Worm (Caenorhabditis elegans) whole organism, late embryonic: Measurements from ENCODE around the gene grsp-3.
A peak's percentile ranks its signal among the peaks of the same experiment; 100 is the strongest.

Experiments
- C08G9.2 ChIP-seq: sonication (generic microtip); optimal IDR thresholded peaks from 2 replicates; lab custom pipeline; 2016; ENCODE audit warnings: mild to moderate bottlenecking, missing genetic modification characterization, moderate library complexity, missing compliant biosample characterization
- C38D4.7 ChIP-seq: fragments of 200-800 bp; sonication (Bioruptor generic); optimal IDR thresholded peaks from 2 replicates; lab custom pipeline; 2018; ENCODE audit warnings: mild to moderate bottlenecking, missing genetic modification characterization, moderate library complexity, missing compliant biosample characterization
- F13H6.1 ChIP-seq: sonication (generic microtip); optimal IDR thresholded peaks from 2 replicates; lab custom pipeline; 2016; ENCODE audit warnings: missing genetic modification characterization, missing compliant biosample characterization
- T23F11.4 ChIP-seq: fragments of 200-800 bp; sonication (Bioruptor generic); optimal IDR thresholded peaks from 2 replicates; lab custom pipeline; 2018; ENCODE audit warnings: mild to moderate bottlenecking, missing genetic modification characterization, missing compliant biosample characterization
- ama-1 ChIP-seq: fragments of 150-350 bp; optimal IDR thresholded peaks from 2 replicates; lab custom pipeline; 2014
- ceh-14 ChIP-seq: sonication (generic microtip); optimal IDR thresholded peaks from 2 replicates; lab custom pipeline; 2016; ENCODE audit warnings: missing genotype, missing genetic modification characterization, missing compliant biosample characterization
- ceh-18 ChIP-seq: sonication (generic microtip); optimal IDR thresholded peaks from 2 replicates; lab custom pipeline; 2016; ENCODE audit warnings: missing genetic modification characterization, missing compliant biosample characterization
- ceh-2 ChIP-seq: sonication (generic microtip); optimal IDR thresholded peaks from 2 replicates; lab custom pipeline; 2016; ENCODE audit warnings: missing genotype, missing genetic modification characterization, missing compliant biosample characterization
- ceh-30 ChIP-seq: fragments of 150-350 bp; optimal IDR thresholded peaks from 2 replicates; lab custom pipeline; 2014; ENCODE audit warnings: missing biosample characterization, missing genetic modification characterization
- ceh-34 ChIP-seq: sonication (generic microtip); optimal IDR thresholded peaks from 2 replicates; lab custom pipeline; 2016; ENCODE audit warnings: mild to moderate bottlenecking, missing genetic modification characterization, missing compliant biosample characterization
- ceh-45 ChIP-seq: fragments of 200-800 bp; sonication (Bioruptor generic); IDR thresholded peaks from 2 replicates; pipeline ENCODE4 v1.3.6; 2022; ENCODE audit warnings: missing genetic modification reagents, missing genetic modification characterization, missing compliant biosample characterization
- ceh-6 ChIP-seq: fragments of 200-800 bp; sonication (Bioruptor generic); optimal IDR thresholded peaks from 2 replicates; lab custom pipeline; 2018; ENCODE audit warnings: mild to moderate bottlenecking, missing genetic modification characterization, missing compliant biosample characterization
- ceh-9 ChIP-seq: sonication (generic microtip); optimal IDR thresholded peaks from 2 replicates; lab custom pipeline; 2016; ENCODE audit warnings: mild to moderate bottlenecking, missing genetic modification characterization, inconsistent platforms, missing compliant biosample characterization
- che-1 ChIP-seq: sonication (generic microtip); optimal IDR thresholded peaks from 2 replicates; lab custom pipeline; 2016; ENCODE audit warnings: mild to moderate bottlenecking, missing genetic modification characterization, missing compliant biosample characterization
- elt-2 ChIP-seq: sonication (generic microtip); optimal IDR thresholded peaks from 2 replicates; lab custom pipeline; 2016; ENCODE audit warnings: missing genetic modification reagents, missing genetic modification characterization, missing compliant biosample characterization
- elt-4 ChIP-seq: sonication (generic microtip); optimal IDR thresholded peaks from 2 replicates; lab custom pipeline; 2016; ENCODE audit warnings: missing genetic modification characterization, missing compliant biosample characterization
- eyg-1 ChIP-seq: sonication (generic microtip); optimal IDR thresholded peaks from 2 replicates; lab custom pipeline; 2016; ENCODE audit warnings: missing genotype, missing genetic modification characterization, missing compliant biosample characterization
- fax-1 ChIP-seq: sonication (generic microtip); optimal IDR thresholded peaks from 2 replicates; lab custom pipeline; 2016; ENCODE audit warnings: missing genotype, missing genetic modification characterization, missing compliant biosample characterization
- fkh-10 ChIP-seq: fragments of 150-350 bp; optimal IDR thresholded peaks from 2 replicates; lab custom pipeline; 2014; ENCODE audit warnings: missing biosample characterization, missing genetic modification reagents, missing genetic modification characterization
- gmeb-2 ChIP-seq: sonication (generic microtip); optimal IDR thresholded peaks from 2 replicates; lab custom pipeline; 2016; ENCODE audit warnings: missing genetic modification characterization, inconsistent platforms, missing compliant biosample characterization
- hlh-15 ChIP-seq: sonication (generic microtip); optimal IDR thresholded peaks from 2 replicates; lab custom pipeline; 2016; ENCODE audit warnings: missing genetic modification characterization, missing compliant biosample characterization
- lim-6 ChIP-seq: sonication (generic microtip); optimal IDR thresholded peaks from 2 replicates; lab custom pipeline; 2016; ENCODE audit warnings: missing genetic modification characterization, missing compliant biosample characterization
- lin-11 ChIP-seq: fragments of 200-800 bp; sonication (Bioruptor generic); optimal IDR thresholded peaks from 2 replicates; lab custom pipeline; 2018; ENCODE audit warnings: mild to moderate bottlenecking, missing genetic modification characterization, missing compliant biosample characterization
- madf-2 ChIP-seq: sonication (generic microtip); optimal IDR thresholded peaks from 2 replicates; lab custom pipeline; 2017; ENCODE audit warnings: missing genetic modification characterization, missing compliant biosample characterization
- nfya-1 ChIP-seq: sonication (generic microtip); optimal IDR thresholded peaks from 2 replicates; lab custom pipeline; 2017; ENCODE audit warnings: missing genetic modification characterization, mild to moderate bottlenecking, missing compliant biosample characterization, antibody characterized with exemption, moderate library complexity
- nhr-232 ChIP-seq: sonication (generic microtip); optimal IDR thresholded peaks from 2 replicates; lab custom pipeline; 2016; ENCODE audit warnings: missing genetic modification characterization, missing compliant biosample characterization
- npax-4 ChIP-seq: sonication (generic microtip); optimal IDR thresholded peaks from 2 replicates; lab custom pipeline; 2016; ENCODE audit warnings: missing genetic modification characterization, missing compliant biosample characterization
- odd-2 ChIP-seq: sonication (generic microtip); optimal IDR thresholded peaks from 2 replicates; lab custom pipeline; 2017; ENCODE audit warnings: antibody characterized with exemption, mild to moderate bottlenecking, missing genetic modification characterization, missing compliant biosample characterization
- pax-1 ChIP-seq: fragments of 150-350 bp; optimal IDR thresholded peaks from 2 replicates; lab custom pipeline; 2014; ENCODE audit warnings: missing biosample characterization, missing genetic modification characterization
- pha-2 ChIP-seq: sonication (generic microtip); optimal IDR thresholded peaks from 2 replicates; lab custom pipeline; 2017; ENCODE audit warnings: mild to moderate bottlenecking, missing genetic modification characterization, missing compliant biosample characterization
- pha-4 ChIP-seq: fragments of 150-350 bp; optimal IDR thresholded peaks from 2 replicates; lab custom pipeline; 2018; ENCODE audit warnings: missing biosample characterization, missing genetic modification reagents, missing genetic modification characterization
- pqm-1 ChIP-seq: sonication (generic microtip); optimal IDR thresholded peaks from 2 replicates; lab custom pipeline; 2016; ENCODE audit warnings: missing genetic modification characterization, missing compliant biosample characterization
- ref-2 ChIP-seq: sonication (generic microtip); optimal IDR thresholded peaks from 2 replicates; lab custom pipeline; 2016; ENCODE audit warnings: missing genetic modification characterization, missing compliant biosample characterization
- rnt-1 ChIP-seq: sonication (generic microtip); optimal IDR thresholded peaks from 2 replicates; lab custom pipeline; 2016; ENCODE audit warnings: missing genetic modification characterization, missing compliant biosample characterization
- sox-2 ChIP-seq: fragments of 200-800 bp; sonication (Bioruptor generic); IDR thresholded peaks from 2 replicates; pipeline ENCODE4 v1.3.6; 2022; ENCODE audit warnings: missing genetic modification reagents, missing genetic modification characterization, missing compliant biosample characterization
- tbx-7 ChIP-seq: sonication (generic microtip); optimal IDR thresholded peaks from 2 replicates; lab custom pipeline; 2016; ENCODE audit warnings: missing genotype, missing genetic modification characterization, missing compliant biosample characterization
- ttx-3 ChIP-seq: sonication (generic microtip); optimal IDR thresholded peaks from 2 replicates; lab custom pipeline; 2016; ENCODE audit warnings: missing genetic modification reagents, missing genetic modification characterization, missing compliant biosample characterization
- unc-55 ChIP-seq: sonication (generic microtip); optimal IDR thresholded peaks from 2 replicates; lab custom pipeline; 2017; ENCODE audit warnings: missing biosample characterization, missing genetic modification reagents, missing genetic modification characterization
- ztf-16 ChIP-seq: sonication (generic microtip); optimal IDR thresholded peaks from 2 replicates; lab custom pipeline; 2017; ENCODE audit warnings: missing genetic modification characterization, missing compliant biosample characterization

Gene grsp-3

ce11 chrIV:7084632-7085160 is 47.0 kb downstream of the grsp-3 start, which contains the start of gene rps-4 (continued):
- TF ChIP-seq ceh-34 (tag; lab: Kevin White, UChicago) (peak; percentile 25), fax-1 (tag; lab: Kevin White, UChicago) (no peak), che-1 (no peak), ttx-3 (no peak), lim-6 (no peak), npax-4 (tag; lab: Kevin White, UChicago) (no peak), ama-1 (lab: Kevin White, UChicago) (no peak), ceh-18 (tag; lab: Kevin White, UChicago) (peak; percentile 18), pax-1 (no peak), ceh-14 (no peak), pha-2 (peak; percentile 23), elt-2 (tag; lab: Kevin White, UChicago) (peak; percentile 67), T23F11.4 (GFP tag; lab: Kevin White, UChicago) (no peak), ceh-45 (GFP tag; lab: Robert Waterston, UW) (no peak), elt-4 (no peak), ceh-2 (tag; lab: Kevin White, UChicago) (no peak), fkh-10 (GFP tag; lab: Kevin White, UChicago) (no peak), nhr-232 (tag; lab: Kevin White, UChicago) (no peak), unc-55 (GFP tag; lab: Kevin White, UChicago) (peak; percentile 10), lin-11 (tag; lab: Kevin White, UChicago) (no peak), ceh-6 (GFP tag; lab: Kevin White, UChicago) (no peak), sox-2 (no peak), pha-4 (no peak), ceh-30 (tag; lab: Kevin White, UChicago) (no peak), madf-2 (tag; lab: Kevin White, UChicago) (no peak)

ce11 chrIV:7083976-7084375 is 47.8 kb downstream of the grsp-3 start:
- TF ChIP-seq tbx-7 = no peak
- no peak for TF ChIP-seq nfya-1 (tag; lab: Kevin White, UChicago)
- no peak for TF ChIP-seq hlh-15 (tag; lab: Kevin White, UChicago)
- TF ChIP-seq ceh-45 (GFP tag; lab: Robert Waterston, UW) = no peak
- no peak for TF ChIP-seq T23F11.4 (GFP tag; lab: Kevin White, UChicago)
- no peak for TF ChIP-seq ceh-9 (tag; lab: Kevin White, UChicago)
- no peak for TF ChIP-seq pqm-1 (tag; lab: Kevin White, UChicago)
- no peak for TF ChIP-seq F13H6.1

ce11 chrIV:7083382-7083784 is 48.3 kb downstream of the grsp-3 start, which contains the start of gene Y43B11AR.3:
Gene Y43B11AR.3, minus strand, starts transcription at chrIV:7083716.
- TF ChIP-seq ama-1 (lab: Kevin White, UChicago) (peak; percentile 44), eyg-1 (tag; lab: Kevin White, UChicago) (no peak), fkh-10 (GFP tag; lab: Kevin White, UChicago) (no peak)

ce11 chrIV:7081214-7081613 is 50.5 kb downstream of the grsp-3 start, which contains the start of gene Y43B11AR.1:
Gene Y43B11AR.1, plus strand, starts transcription at chrIV:7081514.
- TF ChIP-seq rnt-1 (tag; lab: Kevin White, UChicago) (no peak), ztf-16 (tag; lab: Kevin White, UChicago) (no peak), pax-1 (no peak), T23F11.4 (GFP tag; lab: Kevin White, UChicago) (no peak), nfya-1 (tag; lab: Kevin White, UChicago) (no peak), odd-2 (tag; lab: Kevin White, UChicago) (no peak), pha-2 (no peak), C38D4.7 (GFP tag; lab: Kevin White, UChicago) (no peak), C08G9.2 (tag; lab: Kevin White, UChicago) (no peak), hlh-15 (tag; lab: Kevin White, UChicago) (no peak), gmeb-2 (no peak), pha-4 (no peak), ref-2 (tag; lab: Kevin White, UChicago) (no peak)
